Fruit fly (Drosophila melanogaster) whole organism, embryonic: ENCODE data around the gene CG4025.

Experiments used
- ATbp ChIP-seq: fragments of 200-800 bp; sonication (Bioruptor generic); optimal IDR thresholded peaks from 2 replicates; lab custom pipeline; 2017; ENCODE audit warnings: missing biosample characterization, mild to moderate bottlenecking, missing genetic modification characterization, missing genetic modification reagents
- Ada2b ChIP-seq: fragments of 200-800 bp; sonication (Bioruptor generic); IDR thresholded peaks from 2 replicates; pipeline ENCODE4 v1.3.6; 2022; ENCODE audit warnings: missing biosample characterization, missing genetic modification characterization
- Atf-2 ChIP-seq: fragments of 200-800 bp; sonication (Bioruptor generic); optimal IDR thresholded peaks from 2 replicates; lab custom pipeline; 2016; ENCODE audit warnings: missing biosample characterization, missing genetic modification characterization
- Atf3 ChIP-seq: fragments of 200-800 bp; sonication (Bioruptor generic); optimal IDR thresholded peaks from 3 replicates; lab custom pipeline; 2016; ENCODE audit warnings: missing biosample characterization, missing genetic modification characterization
- Atf6 ChIP-seq: fragments of 200-800 bp; sonication (Bioruptor generic); IDR thresholded peaks from 2 replicates; pipeline ENCODE4 v1.3.6; 2022; ENCODE audit warnings: missing biosample characterization, missing genetic modification characterization
- Awh ChIP-seq: fragments of 200-800 bp; sonication (Bioruptor generic); IDR thresholded peaks from 2 replicates; pipeline ENCODE4, ENCODE4 v1.3.6; 2022; ENCODE audit warnings: missing biosample characterization, missing genetic modification characterization
- Bteb2 ChIP-seq: fragments of 200-800 bp; sonication (Bioruptor generic); optimal IDR thresholded peaks from 2 replicates; lab custom pipeline; 2016; ENCODE audit warnings: missing biosample characterization, missing genetic modification characterization
- CG10543 ChIP-seq: fragments of 200-800 bp; sonication (Bioruptor generic); optimal IDR thresholded peaks from 3 replicates; lab custom pipeline; 2017; ENCODE audit warnings: missing biosample characterization, mild to moderate bottlenecking, missing genetic modification characterization, moderate library complexity
- CG10979 ChIP-seq: fragments of 200-800 bp; sonication (Bioruptor generic); optimal IDR thresholded peaks from 2 replicates; lab custom pipeline; 2018; ENCODE audit warnings: missing biosample characterization, mild to moderate bottlenecking, missing genetic modification characterization, moderate library complexity
- CG11085 ChIP-seq: fragments of 200-800 bp; sonication (Bioruptor generic); IDR thresholded peaks from 2 replicates; pipeline ENCODE4 v1.3.6; 2022; ENCODE audit warnings: missing biosample characterization, missing genetic modification characterization
- CG11504 ChIP-seq: fragments of 200-800 bp; sonication (Bioruptor generic); optimal IDR thresholded peaks from 3 replicates; lab custom pipeline; 2019; ENCODE audit warnings: missing biosample characterization, mild to moderate bottlenecking, missing genetic modification characterization, moderate library complexity
- CG11696 ChIP-seq: fragments of 200-800 bp; sonication (Bioruptor generic); IDR thresholded peaks from 2 replicates; pipeline ENCODE4 v1.3.6; 2022; ENCODE audit warnings: missing biosample characterization, missing genetic modification characterization
- CG11723 ChIP-seq: fragments of 200-800 bp; sonication (Bioruptor generic); optimal IDR thresholded peaks from 2 replicates; lab custom pipeline; 2017; ENCODE audit warnings: missing biosample characterization, mild to moderate bottlenecking, missing genetic modification characterization
- CG12219 ChIP-seq: fragments of 200-800 bp; sonication (Bioruptor generic); optimal IDR thresholded peaks from 3 replicates; lab custom pipeline; 2018; ENCODE audit warnings: missing biosample characterization, mild to moderate bottlenecking, missing genetic modification characterization
- CG12391 ChIP-seq: fragments of 200-800 bp; sonication (Bioruptor generic); optimal IDR thresholded peaks from 3 replicates; lab custom pipeline; 2018; ENCODE audit warnings: missing biosample characterization, mild to moderate bottlenecking, missing genetic modification characterization, moderate library complexity
- CG13775 ChIP-seq: fragments of 200-800 bp; sonication (Bioruptor generic); optimal IDR thresholded peaks from 3 replicates; lab custom pipeline; 2017; ENCODE audit warnings: missing biosample characterization, mild to moderate bottlenecking, missing genetic modification characterization
- CG17385 ChIP-seq: fragments of 200-800 bp; sonication (Bioruptor generic); optimal IDR thresholded peaks from 3 replicates; lab custom pipeline; 2018; ENCODE audit warnings: missing biosample characterization, mild to moderate bottlenecking, missing genetic modification characterization
- CG2120 ChIP-seq: fragments of 200-800 bp; sonication (Bioruptor generic); optimal IDR thresholded peaks from 3 replicates; lab custom pipeline; 2016; ENCODE audit warnings: missing biosample characterization, missing genetic modification characterization
- CG3407 ChIP-seq: fragments of 200-800 bp; sonication (Bioruptor generic); optimal IDR thresholded peaks from 2 replicates; lab custom pipeline; 2018; ENCODE audit warnings: missing biosample characterization, mild to moderate bottlenecking, missing genetic modification characterization
- CG34224 ChIP-seq: fragments of 200-800 bp; sonication (Bioruptor generic); IDR thresholded peaks from 3 replicates; pipeline ENCODE4 v1.3.6; 2022; ENCODE audit warnings: missing biosample characterization, missing genetic modification characterization; ENCODE audit not compliant: partially characterized antibody
- CG34422 ChIP-seq: fragments of 200-800 bp; sonication (Bioruptor generic); IDR thresholded peaks from 3 replicates; pipeline ENCODE4 v1.3.6; 2022; ENCODE audit warnings: missing biosample characterization, missing genetic modification characterization
- CG4730 ChIP-seq: fragments of 200-800 bp; sonication (Bioruptor generic); IDR thresholded peaks from 2 replicates; pipeline ENCODE4 v1.3.6; 2022; ENCODE audit warnings: missing biosample characterization, missing genetic modification characterization
- CG4854 ChIP-seq: fragments of 200-800 bp; sonication (Bioruptor generic); optimal IDR thresholded peaks from 2 replicates; lab custom pipeline; 2016; ENCODE audit warnings: missing biosample characterization, missing genetic modification characterization, inconsistent platforms
- CG7928 ChIP-seq: fragments of 200-800 bp; sonication (Bioruptor generic); optimal IDR thresholded peaks from 2 replicates; lab custom pipeline; 2017; ENCODE audit warnings: missing biosample characterization, mild to moderate bottlenecking, missing genetic modification characterization
- CG7987 ChIP-seq: fragments of 200-800 bp; sonication (Bioruptor generic); optimal IDR thresholded peaks from 2 replicates; lab custom pipeline; 2018; ENCODE audit warnings: missing biosample characterization, mild to moderate bottlenecking, missing genetic modification characterization, moderate library complexity
- CG8281 ChIP-seq: fragments of 200-800 bp; sonication (Bioruptor generic); optimal IDR thresholded peaks from 2 replicates; lab custom pipeline; 2018; ENCODE audit warnings: missing biosample characterization, mild to moderate bottlenecking, missing genetic modification characterization, moderate library complexity
- CG8290 ChIP-seq, 3 experiments: fragments of 200-800 bp; sonication (Bioruptor generic); optimal IDR thresholded peaks; 2 replicates each; lab custom pipeline; 2016 to 2019; ENCODE audit warnings: missing biosample characterization in 3 of 3, missing genetic modification characterization in 3 of 3, mild to moderate bottlenecking in 2 of 3, moderate library complexity in 1 of 3
- CHES-1-like ChIP-seq: fragments of 200-800 bp; sonication (Bioruptor generic); optimal IDR thresholded peaks from 2 replicates; lab custom pipeline; 2016; ENCODE audit warnings: missing biosample characterization, missing genetic modification characterization
- Camta ChIP-seq: fragments of 200-800 bp; sonication (Bioruptor generic); optimal IDR thresholded peaks from 2 replicates; lab custom pipeline; 2016; ENCODE audit warnings: missing biosample characterization, missing genetic modification characterization
- D19B ChIP-seq: fragments of 200-800 bp; sonication (Bioruptor generic); optimal IDR thresholded peaks from 2 replicates; lab custom pipeline; 2017; ENCODE audit warnings: missing biosample characterization, mild to moderate bottlenecking, missing genetic modification characterization
- Dp ChIP-seq: fragments of 200-800 bp; sonication (Bioruptor generic); optimal IDR thresholded peaks from 2 replicates; lab custom pipeline; 2018; ENCODE audit warnings: missing biosample characterization, mild to moderate bottlenecking, missing genetic modification characterization, moderate library complexity
- Dref ChIP-seq: fragments of 200-800 bp; sonication (Bioruptor generic); IDR thresholded peaks from 2 replicates; pipeline ENCODE4 v1.3.6; 2022; ENCODE audit warnings: missing biosample characterization, missing genetic modification characterization
- Fer2 ChIP-seq: fragments of 200-800 bp; sonication (Bioruptor generic); optimal IDR thresholded peaks from 2 replicates; lab custom pipeline; 2018; ENCODE audit warnings: missing biosample characterization, mild to moderate bottlenecking, missing genetic modification characterization, moderate library complexity
- HHEX ChIP-seq: fragments of 200-800 bp; sonication (Bioruptor generic); optimal IDR thresholded peaks from 3 replicates; lab custom pipeline; 2017; ENCODE audit warnings: missing biosample characterization, mild to moderate bottlenecking, missing genetic modification characterization, missing genetic modification reagents
- HLH3B ChIP-seq: fragments of 200-800 bp; sonication (Bioruptor generic); IDR thresholded peaks from 2 replicates; pipeline ENCODE4 v1.3.6; 2022; ENCODE audit warnings: missing biosample characterization, missing genetic modification characterization
- HmgD ChIP-seq: fragments of 200-800 bp; sonication (Bioruptor generic); optimal IDR thresholded peaks from 3 replicates; lab custom pipeline; 2016; ENCODE audit warnings: missing biosample characterization, missing genetic modification characterization
- Hr3 ChIP-seq: fragments of 200-800 bp; sonication (Bioruptor generic); optimal IDR thresholded peaks from 3 replicates; lab custom pipeline; 2016; ENCODE audit warnings: missing biosample characterization, missing genetic modification characterization
- NK7.1 ChIP-seq: fragments of 200-800 bp; sonication (Bioruptor generic); optimal IDR thresholded peaks from 3 replicates; lab custom pipeline; 2016; ENCODE audit warnings: missing biosample characterization, missing genetic modification characterization
- dysf ChIP-seq: fragments of 200-800 bp; sonication (Bioruptor generic); IDR thresholded peaks from 3 replicates; pipeline ENCODE4 v1.3.6; 2022; ENCODE audit warnings: missing biosample characterization, missing genetic modification characterization
- esg ChIP-seq: fragments of 200-800 bp; sonication (Bioruptor generic); conservative IDR thresholded peaks from 2 replicates; pipeline ENCODE4 v1.3.6; 2022; ENCODE audit warnings: missing biosample characterization, missing genetic modification characterization
- ewg ChIP-seq: fragments of 200-800 bp; sonication (Bioruptor generic); optimal IDR thresholded peaks from 3 replicates; lab custom pipeline; 2017; ENCODE audit warnings: mild to moderate bottlenecking, missing biosample characterization, missing genetic modification reagents, missing genetic modification characterization
- gsb-n ChIP-seq: fragments of 200-800 bp; sonication (Bioruptor generic); optimal IDR thresholded peaks from 3 replicates; lab custom pipeline; 2018; ENCODE audit warnings: missing biosample characterization, mild to moderate bottlenecking, missing genetic modification characterization
- mam ChIP-seq: fragments of 200-800 bp; sonication (Bioruptor generic); optimal IDR thresholded peaks from 3 replicates; lab custom pipeline; 2016; ENCODE audit warnings: missing biosample characterization, missing genetic modification characterization
- nau ChIP-seq: fragments of 200-800 bp; sonication (Bioruptor generic); optimal IDR thresholded peaks from 3 replicates; lab custom pipeline; 2017; ENCODE audit warnings: missing biosample characterization, mild to moderate bottlenecking, missing genetic modification characterization, missing genetic modification reagents
- sens ChIP-seq: fragments of 200-800 bp; sonication (Bioruptor generic); peaks from one replicate; lab custom pipeline; 2016; ENCODE audit warnings: missing biosample characterization, missing genetic modification characterization
- sens-2 ChIP-seq: fragments of 200-800 bp; sonication (Bioruptor generic); IDR thresholded peaks from 2 replicates; pipeline ENCODE4 v1.3.6; 2022; ENCODE audit warnings: missing biosample characterization, missing genetic modification characterization
- slou ChIP-seq: fragments of 200-800 bp; sonication (Bioruptor generic); optimal IDR thresholded peaks from 3 replicates; lab custom pipeline; 2016; ENCODE audit warnings: missing biosample characterization, missing genetic modification characterization
- slp2 ChIP-seq: fragments of 200-800 bp; sonication (Bioruptor generic); optimal IDR thresholded peaks from 2 replicates; lab custom pipeline; 2016; ENCODE audit warnings: missing biosample characterization, missing genetic modification characterization
- sob ChIP-seq: fragments of 200-800 bp; sonication (Bioruptor generic); IDR thresholded peaks from 2 replicates; pipeline ENCODE4 v1.3.6; 2022; ENCODE audit warnings: missing biosample characterization, missing genetic modification characterization
- tx ChIP-seq: fragments of 200-800 bp; sonication (Bioruptor generic); optimal IDR thresholded peaks from 2 replicates; lab custom pipeline; 2016; ENCODE audit warnings: missing biosample characterization, missing genetic modification characterization
- yki ChIP-seq: fragments of >200 bp; optimal IDR thresholded peaks from 3 replicates; lab custom pipeline; 2018
- z ChIP-seq: fragments of 200-800 bp; sonication (Bioruptor generic); IDR thresholded peaks from 3 replicates; pipeline ENCODE4 v1.3.6; 2022; ENCODE audit warnings: missing biosample characterization, missing genetic modification characterization

Gene CG4025

dm6 chrX:2070708-2071063, 6.1 kb upstream of the CG4025 start (continued):
- peak; percentile 79 for TF ChIP-seq Atf6 (GFP tag; lab: Robert Waterston, UW)
- peak; percentile 35 for TF ChIP-seq slp2 (GFP tag; lab: Kevin White, UChicago)
- TF ChIP-seq Ada2b (GFP tag; lab: Robert Waterston, UW) = peak; percentile 76
- TF ChIP-seq CG8290 (GFP tag; optimal IDR thresholded peaks at IDR 0.05; lab: Kevin White, UChicago) = peak; percentile 45
- TF ChIP-seq CG8290 (tag; optimal IDR thresholded peaks at IDR 0.05; lab: Kevin White, UChicago) = peak in 1 of 2 experiments; percentile 75
- TF ChIP-seq Hr3 (GFP tag; lab: Kevin White, UChicago) = peak; percentile 11
- peak; percentile 77 for TF ChIP-seq sob (GFP tag; lab: Robert Waterston, UW)
- TF ChIP-seq Dref (GFP tag; lab: Robert Waterston, UW) = no peak
- peak; percentile 61 for TF ChIP-seq HHEX (GFP tag; lab: Kevin White, UChicago)
- peak; percentile 71 for TF ChIP-seq HLH3B (GFP tag; lab: Robert Waterston, UW)
- no peak for TF ChIP-seq gsb-n (tag; lab: Kevin White, UChicago)
- no peak for TF ChIP-seq nau (GFP tag; lab: Kevin White, UChicago)
- peak; percentile 43 for TF ChIP-seq CG10979 (tag; lab: Kevin White, UChicago)
- no peak for TF ChIP-seq Awh (GFP tag; lab: Robert Waterston, UW)
- TF ChIP-seq sens (GFP tag; lab: Kevin White, UChicago) = peak; percentile 79
- peak; percentile 5 for TF ChIP-seq CG11723
- no peak for TF ChIP-seq CG4854
- peak; percentile 48 for TF ChIP-seq CG12219 (GFP tag; lab: Kevin White, UChicago)
- peak; percentile 74 for TF ChIP-seq CG11504
- TF ChIP-seq D19B (GFP tag; lab: Kevin White, UChicago) = peak; percentile 78
- TF ChIP-seq CG8281 (tag; lab: Kevin White, UChicago) = peak; percentile 13
- TF ChIP-seq dysf (GFP tag; lab: Robert Waterston, UW) = peak; percentile 89
- TF ChIP-seq NK7.1 (GFP tag; lab: Kevin White, UChicago) = peak; percentile 41
- no peak for TF ChIP-seq sens-2
- TF ChIP-seq CG10543 (GFP tag; lab: Kevin White, UChicago) = peak; percentile 84
- TF ChIP-seq Atf-2 = peak; percentile 26
- TF ChIP-seq CG4730 (GFP tag; lab: Robert Waterston, UW) = peak; percentile 51
- TF ChIP-seq CG3407 (GFP tag; lab: Kevin White, UChicago) = no peak
- TF ChIP-seq ewg = peak; percentile 19
- TF ChIP-seq Dp = no peak
- TF ChIP-seq CG11085 (GFP tag; lab: Robert Waterston, UW) = peak; percentile 41; the same call in 1 of the 2 replicates
- peak; percentile 42 for TF ChIP-seq CG7987
- peak; percentile 33 for TF ChIP-seq Fer2 (tag; lab: Kevin White, UChicago)
- TF ChIP-seq Atf3 = peak; percentile 10
- peak; percentile 53 for TF ChIP-seq CG17385
- TF ChIP-seq CG13775 (GFP tag; lab: Kevin White, UChicago) = peak; percentile 26
- TF ChIP-seq CG34224 (GFP tag; lab: Robert Waterston, UW) = no peak
- peak; percentile 46 for TF ChIP-seq ATbp (GFP tag; lab: Kevin White, UChicago)
- no peak for TF ChIP-seq CG7928 (GFP tag; lab: Kevin White, UChicago)
- TF ChIP-seq CG11696 (GFP tag; lab: Robert Waterston, UW) = peak; percentile 41; the same call in 1 of the 2 replicates
- TF ChIP-seq CG34422 (GFP tag; lab: Robert Waterston, UW) = peak; percentile 66; the same call in 2 of the 3 replicates
- TF ChIP-seq mam (GFP tag; lab: Kevin White, UChicago) = peak; percentile 74
- TF ChIP-seq HmgD (GFP tag; lab: Kevin White, UChicago) = no peak
- peak; percentile 52 for TF ChIP-seq tx (GFP tag; lab: Kevin White, UChicago)
- no peak for TF ChIP-seq yki (lab: Kevin White, UChicago)
- peak; percentile 36 for TF ChIP-seq CHES-1-like (GFP tag; lab: Kevin White, UChicago)
- TF ChIP-seq z (GFP tag; lab: Robert Waterston, UW) = no peak
- TF ChIP-seq slou (GFP tag; lab: Kevin White, UChicago) = no peak
- peak; percentile 75 for TF ChIP-seq esg
- TF ChIP-seq Camta = peak; percentile 33
- TF ChIP-seq CG12391 (tag; lab: Kevin White, UChicago) = peak; percentile 39
- no peak for TF ChIP-seq Bteb2 (GFP tag; lab: Kevin White, UChicago)
- peak; percentile 70 for TF ChIP-seq CG2120 (GFP tag; lab: Kevin White, UChicago)
